Worm (Caenorhabditis elegans): ENCODE measurements around the gene mup-4.
"Not testable (repeated sequence)": the region's sequence is repeated elsewhere in the genome, so short reads cannot be mapped to it uniquely, and the experiment has no call there.

Gene mup-4

DNA sequence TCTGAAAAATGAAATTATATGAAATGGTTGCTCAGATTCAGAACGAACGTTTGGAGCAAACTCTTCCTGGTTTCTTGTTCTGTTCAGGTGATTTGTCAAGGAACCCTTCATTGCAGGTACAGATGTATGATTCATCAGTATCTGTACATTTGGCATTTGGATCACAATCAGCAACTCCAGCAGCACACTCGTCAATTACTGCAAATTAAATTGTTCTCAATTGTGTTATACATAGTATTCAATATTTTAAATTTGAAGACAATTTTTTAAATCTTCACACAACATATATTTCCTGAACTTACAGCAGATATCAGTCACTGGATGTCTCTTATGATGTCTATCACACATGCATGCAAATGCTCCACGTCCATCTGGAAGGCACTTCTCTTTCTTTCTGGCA lies 4.1 kb downstream of the mup-4 start:
- TF ChIP-seq tbx-2 (tag; optimal IDR thresholded peaks at IDR 0.05) (no peak), lin-15B (tag; optimal IDR thresholded peaks at IDR 0.05) (no peak), ztf-4 (tag; optimal IDR thresholded peaks at IDR 0.05) (no peak), mdl-1 (tag; optimal IDR thresholded peaks at IDR 0.05) (no peak), snpc-4 (tag; optimal IDR thresholded peaks at IDR 0.05) (no peak), zag-1 (tag; optimal IDR thresholded peaks at IDR 0.05) (no peak), ceh-28 (tag; optimal IDR thresholded peaks at IDR 0.05) (no peak), nhr-12 (tag; optimal IDR thresholded peaks at IDR 0.05) (no peak), hmg-11 (tag; optimal IDR thresholded peaks at IDR 0.05) (no peak), unc-39 (tag; optimal IDR thresholded peaks at IDR 0.05) (no peak), ZK546.5 (tag; optimal IDR thresholded peaks at IDR 0.05) (no peak), elt-2 (tag; optimal IDR thresholded peaks at IDR 0.05) (no peak), ceh-82 (tag; optimal IDR thresholded peaks at IDR 0.05) (no peak), fkh-2 (tag; optimal IDR thresholded peaks at IDR 0.05) (no peak), ama-1 (optimal IDR thresholded peaks at IDR 0.05) (no peak), nhr-237 (tag; optimal IDR thresholded peaks at IDR 0.05) (no peak), ceh-9 (tag; optimal IDR thresholded peaks at IDR 0.05) (no peak), nhr-23 (tag; optimal IDR thresholded peaks at IDR 0.05) (no peak)

DNA sequence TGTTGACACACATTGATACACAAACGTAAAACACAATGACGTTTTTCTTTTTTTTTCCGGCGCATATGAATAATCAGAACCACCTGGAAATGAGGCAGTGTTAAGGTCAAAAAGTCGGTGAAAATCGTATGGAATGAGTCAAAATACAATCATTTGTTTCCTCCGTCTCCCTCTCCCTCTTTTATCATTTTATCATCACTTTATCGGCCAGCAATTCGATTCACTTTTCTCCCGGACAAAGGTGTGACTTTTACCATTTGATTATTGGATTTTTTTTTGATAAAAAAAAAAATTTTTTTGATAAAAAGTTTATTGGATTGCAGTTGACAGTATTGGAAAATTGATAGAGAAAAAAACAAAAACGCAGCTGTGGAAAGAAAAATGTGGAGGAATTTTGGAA lies 10.0 kb downstream of the mup-4 start:
- TF ChIP-seq R02D3.7 (tag; optimal IDR thresholded peaks at IDR 0.05) (no peak), ama-1 (optimal IDR thresholded peaks at IDR 0.05) (no peak), ceh-16 (tag; optimal IDR thresholded peaks at IDR 0.05) (no peak), nhr-76 (tag; optimal IDR thresholded peaks at IDR 0.05) (no peak), nhr-237 (tag; optimal IDR thresholded peaks at IDR 0.05) (no peak), fos-1 (tag; optimal IDR thresholded peaks at IDR 0.05) (no peak), sea-2 (GFP tag; optimal IDR thresholded peaks at IDR 0.05) (no peak), pqm-1 (tag; optimal IDR thresholded peaks at IDR 0.05) (peak; percentile 90), zag-1 (tag; optimal IDR thresholded peaks at IDR 0.05) (no peak), egl-27 (tag; optimal IDR thresholded peaks at IDR 0.05) (no peak), lsy-12 (tag; optimal IDR thresholded peaks at IDR 0.05) (no peak), elt-2 (tag; optimal IDR thresholded peaks at IDR 0.05) (peak; percentile 95), pha-4 (tag; optimal IDR thresholded peaks at IDR 0.05) (no peak), nhr-67 (tag; optimal IDR thresholded peaks at IDR 0.05) (no peak), mdl-1 (tag; optimal IDR thresholded peaks at IDR 0.05) (no peak), nfya-1 (tag; optimal IDR thresholded peaks at IDR 0.05; ENCODE audit: insufficient read depth) (no peak), nhr-11 (tag; optimal IDR thresholded peaks at IDR 0.05) (no peak)

DNA sequence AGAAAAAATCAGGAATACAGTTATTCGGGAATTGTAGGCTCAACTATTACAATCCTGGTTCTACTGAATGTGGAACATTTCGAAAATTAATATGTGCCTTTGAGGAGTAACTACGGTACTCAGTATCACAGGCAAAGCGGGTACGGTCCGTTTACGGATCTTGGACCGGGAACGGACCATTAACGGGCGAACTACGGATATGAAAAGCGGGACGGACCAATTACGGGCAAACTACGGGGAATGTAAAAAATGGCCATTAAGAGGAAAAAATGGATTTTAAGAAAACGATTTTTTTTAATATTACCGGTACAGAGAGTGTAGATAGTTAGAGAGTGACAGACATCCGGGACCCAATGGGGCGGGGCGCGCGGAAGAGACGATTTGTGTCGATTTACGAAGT lies 19.9 kb downstream of the mup-4 start, which contains the start of gene H14A12.5:
TSS of gene H14A12.5 (minus strand) at position 101 of the 400 bp plus-strand sequence.
- not testable (repeated sequence) for TF ChIP-seq lin-15B, nhr-11, unc-39 (tag; optimal IDR thresholded peaks at IDR 0.05)

DNA sequence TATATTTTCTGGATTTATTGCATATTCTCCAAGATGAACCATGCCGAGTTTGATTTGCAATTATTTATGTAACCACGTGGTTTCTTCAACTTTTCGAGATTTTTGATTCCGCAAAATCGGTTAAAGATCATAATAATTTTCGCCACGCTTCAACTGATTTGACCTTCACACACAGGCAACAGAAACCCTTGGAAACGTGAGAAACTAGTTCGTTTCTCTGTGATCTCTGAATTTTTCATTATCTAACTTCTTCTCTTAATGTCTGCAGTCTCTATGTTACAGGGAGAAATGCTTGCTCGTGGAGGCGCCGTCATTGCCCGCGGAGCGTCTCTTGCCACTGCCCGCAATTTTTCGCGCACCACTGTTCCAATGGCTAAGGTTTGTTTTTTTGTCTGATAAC lies 23.6 kb downstream of the mup-4 start, which contains the start of gene fum-1:
TSS of gene fum-1 (plus strand) at position 259 of the 400 bp plus-strand sequence.
- TF ChIP-seq nhr-25 (tag; optimal IDR thresholded peaks at IDR 0.05) (peak; percentile 75), fkh-10 (GFP tag; optimal IDR thresholded peaks at IDR 0.05) (no peak), nfya-1 (tag; optimal IDR thresholded peaks at IDR 0.05; ENCODE audit: insufficient read depth) (peak; percentile 50), tbx-2 (tag; optimal IDR thresholded peaks at IDR 0.05) (no peak), nhr-28 (tag; optimal IDR thresholded peaks at IDR 0.05) (no peak), nhr-11 (tag; optimal IDR thresholded peaks at IDR 0.05) (no peak), egl-5 (tag; optimal IDR thresholded peaks at IDR 0.05) (no peak), unc-39 (tag; optimal IDR thresholded peaks at IDR 0.05) (no peak), R02D3.7 (tag; optimal IDR thresholded peaks at IDR 0.05) (no peak), elt-3 (tag; optimal IDR thresholded peaks at IDR 0.05) (no peak), hmg-11 (tag; optimal IDR thresholded peaks at IDR 0.05) (peak; percentile 21), ceh-9 (tag; optimal IDR thresholded peaks at IDR 0.05) (no peak), lsy-12 (tag; optimal IDR thresholded peaks at IDR 0.05) (peak; percentile 46), lin-39 (tag; optimal IDR thresholded peaks at IDR 0.05) (peak; percentile 7), fkh-2 (tag; optimal IDR thresholded peaks at IDR 0.05) (no peak), nhr-23 (tag; optimal IDR thresholded peaks at IDR 0.05) (peak; percentile 71), fos-1 (tag; optimal IDR thresholded peaks at IDR 0.05) (no peak), ceh-82 (tag; optimal IDR thresholded peaks at IDR 0.05) (no peak), jun-1 (tag; optimal IDR thresholded peaks at IDR 0.05) (no peak), egl-27 (tag; optimal IDR thresholded peaks at IDR 0.05) (no peak), unc-62 (GFP tag; optimal IDR thresholded peaks at IDR 0.05) (no peak), nhr-237 (tag; optimal IDR thresholded peaks at IDR 0.05) (no peak), daf-12 (tag; optimal IDR thresholded peaks at IDR 0.05) (no peak), mml-1 (tag; optimal IDR thresholded peaks at IDR 0.05) (no peak), lin-15B (tag; optimal IDR thresholded peaks at IDR 0.05) (peak; percentile 53), pha-4 (tag; optimal IDR thresholded peaks at IDR 0.05) (peak; percentile 79), ama-1 (optimal IDR thresholded peaks at IDR 0.05) (peak; percentile 79), ztf-4 (tag; optimal IDR thresholded peaks at IDR 0.05) (no peak), nhr-77 (tag; optimal IDR thresholded peaks at IDR 0.05) (no peak), snpc-4 (tag; optimal IDR thresholded peaks at IDR 0.05) (no peak), ceh-28 (tag; optimal IDR thresholded peaks at IDR 0.05) (no peak), elt-1 (tag; optimal IDR thresholded peaks at IDR 0.05) (peak; percentile 18), mdl-1 (tag; optimal IDR thresholded peaks at IDR 0.05) (no peak), sea-2 (GFP tag; optimal IDR thresholded peaks at IDR 0.05) (no peak), elt-2 (tag; optimal IDR thresholded peaks at IDR 0.05) (peak; percentile 45), aly-2 (tag; optimal IDR thresholded peaks at IDR 0.05) (no peak), pqm-1 (tag; optimal IDR thresholded peaks at IDR 0.05) (no peak), nhr-43 (tag; optimal IDR thresholded peaks at IDR 0.05; ENCODE audit: poor library complexity, severe bottlenecking) (peak; percentile 48), nhr-67 (tag; optimal IDR thresholded peaks at IDR 0.05) (no peak)
